Worm (Caenorhabditis elegans): ENCODE results near the gene kcmf-1.

ce11 chrIII:7837567-7837966 is 8.4 kb downstream of the kcmf-1 start:
- TF ChIP-seq lin-40 (tag; optimal IDR thresholded peaks at IDR 0.05) (no peak), ztf-28 (GFP tag; IDR thresholded peaks at IDR 0.05) (no peak), pbrm-1 (GFP tag; IDR thresholded peaks at IDR 0.05) (no peak), Y53F4B.3 (GFP tag; IDR thresholded peaks at IDR 0.05) (no peak), ztf-22 (GFP tag; optimal IDR thresholded peaks at IDR 0.05) (no peak), ceh-91 (GFP tag; IDR thresholded peaks at IDR 0.05) (no peak), B0261.1 (tag; optimal IDR thresholded peaks at IDR 0.05) (no peak), pha-4 (tag; optimal IDR thresholded peaks at IDR 0.05) (no peak)
